Worm (Caenorhabditis elegans): ENCODE data around the gene fbxb-106.

Gene fbxb-106

ce11 chrII:2780804-2781203 lies 18.6 kb downstream of the fbxb-106 start:
- TF ChIP-seq unc-62 (GFP tag; optimal IDR thresholded peaks at IDR 0.05): no peak

- TF ChIP-seq unc-62 (GFP tag; optimal IDR thresholded peaks at IDR 0.05): no peak
These were observed 19.1 kb downstream of the fbxb-106 start, which contains the start of gene F08D12.2 for ce11 chrII:2781355-2781754. Gene F08D12.2, plus strand, starts transcription at chrII:2781655.

- TF ChIP-seq unc-62 (GFP tag; optimal IDR thresholded peaks at IDR 0.05): no peak
These were observed 21.2 kb downstream of the fbxb-106 start for ce11 chrII:2783380-2783779.

ce11 chrII:2785787-2786186 lies 23.6 kb downstream of the fbxb-106 start:
- TF ChIP-seq unc-62 (GFP tag; optimal IDR thresholded peaks at IDR 0.05): no peak

- TF ChIP-seq unc-62 (GFP tag; optimal IDR thresholded peaks at IDR 0.05): no peak
These were observed 24.9 kb downstream of the fbxb-106 start, which contains the start of the genes F08D12.12 and srpa-72 for ce11 chrII:2787031-2787512. Gene F08D12.12, minus strand, starts transcription at chrII:2787081. Gene srpa-72, plus strand, starts transcription at chrII:2787481.

- TF ChIP-seq unc-62 (GFP tag; optimal IDR thresholded peaks at IDR 0.05): no peak
These were observed 25.6 kb downstream of the fbxb-106 start for ce11 chrII:2787849-2788248.

DNA sequence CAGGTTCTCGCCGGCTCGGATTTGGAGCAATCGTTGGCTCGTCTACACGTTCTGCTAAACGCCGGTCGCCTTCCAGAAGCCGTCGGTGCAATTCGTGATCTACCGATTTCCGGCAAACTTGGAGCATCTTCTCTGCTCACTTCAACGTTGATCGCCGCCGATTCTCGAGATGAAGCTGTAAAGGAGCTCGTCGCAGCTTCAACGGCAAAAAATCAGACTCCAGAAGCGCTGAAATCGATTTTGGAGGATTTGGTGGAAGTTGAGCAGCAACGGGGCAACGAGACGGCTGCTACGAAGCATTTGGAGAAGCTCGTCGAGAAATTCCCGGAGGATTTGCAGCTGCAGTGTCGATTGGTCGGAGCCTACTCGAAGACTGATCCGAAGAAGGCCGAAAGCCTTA lies 29.5 kb downstream of the fbxb-106 start:
- TF ChIP-seq unc-62 (GFP tag; optimal IDR thresholded peaks at IDR 0.05): no peak

- no peak for TF ChIP-seq unc-62 (GFP tag; optimal IDR thresholded peaks at IDR 0.05)
These were observed 33.2 kb downstream of the fbxb-106 start for ce11 chrII:2795413-2795812.

DNA sequence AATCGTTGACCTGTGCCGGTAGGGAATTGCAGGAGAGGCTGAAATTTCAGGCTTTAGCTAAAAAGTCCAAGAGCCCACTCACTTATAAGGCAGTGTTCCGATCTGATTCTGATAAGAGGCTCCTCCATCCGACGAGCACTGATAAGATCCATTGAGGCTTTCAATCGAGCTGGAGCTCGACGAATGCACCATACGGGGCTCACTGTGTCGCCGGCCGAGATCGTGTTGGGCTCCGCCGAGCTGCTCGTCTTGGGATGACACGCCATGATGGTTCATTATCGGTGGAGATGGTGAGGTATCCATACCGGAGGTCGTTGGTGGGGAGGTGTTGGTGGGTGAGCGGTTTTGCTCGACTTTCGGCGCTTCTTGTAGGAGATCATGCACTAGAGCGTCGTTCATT lies 34.2 kb downstream of the fbxb-106 start:
- no peak for TF ChIP-seq unc-62 (GFP tag; optimal IDR thresholded peaks at IDR 0.05)

- TF ChIP-seq unc-62 (GFP tag; optimal IDR thresholded peaks at IDR 0.05): no peak
These were observed 35.7 kb downstream of the fbxb-106 start for ce11 chrII:2797951-2798350.

ce11 chrII:2800550-2801233 lies 38.5 kb downstream of the fbxb-106 start, which contains the start of gene nhr-119:
Gene nhr-119, minus strand, starts transcription at chrII:2800600.
- no peak for TF ChIP-seq unc-62 (GFP tag; optimal IDR thresholded peaks at IDR 0.05)

DNA sequence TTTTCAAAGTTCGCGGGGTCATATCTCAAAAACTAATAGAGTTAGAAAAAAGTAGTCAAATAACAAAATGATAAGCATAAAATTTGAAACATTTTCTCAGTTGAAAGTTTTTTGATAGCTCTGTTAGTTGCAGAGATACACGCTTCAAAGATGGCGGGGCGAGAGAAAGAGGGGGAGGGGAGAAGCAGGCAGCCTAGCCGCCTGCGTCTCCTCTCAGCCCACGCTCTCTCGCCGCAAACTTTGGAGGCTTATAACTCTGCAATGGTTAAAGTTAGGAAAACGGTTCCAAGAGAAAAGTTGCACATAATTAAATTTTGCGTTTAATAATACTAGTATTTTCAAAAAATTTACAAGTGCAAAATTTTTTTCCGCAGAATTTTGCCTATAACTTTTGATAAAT lies 39.6 kb downstream of the fbxb-106 start:
- no peak for TF ChIP-seq unc-62 (GFP tag; optimal IDR thresholded peaks at IDR 0.05)

DNA sequence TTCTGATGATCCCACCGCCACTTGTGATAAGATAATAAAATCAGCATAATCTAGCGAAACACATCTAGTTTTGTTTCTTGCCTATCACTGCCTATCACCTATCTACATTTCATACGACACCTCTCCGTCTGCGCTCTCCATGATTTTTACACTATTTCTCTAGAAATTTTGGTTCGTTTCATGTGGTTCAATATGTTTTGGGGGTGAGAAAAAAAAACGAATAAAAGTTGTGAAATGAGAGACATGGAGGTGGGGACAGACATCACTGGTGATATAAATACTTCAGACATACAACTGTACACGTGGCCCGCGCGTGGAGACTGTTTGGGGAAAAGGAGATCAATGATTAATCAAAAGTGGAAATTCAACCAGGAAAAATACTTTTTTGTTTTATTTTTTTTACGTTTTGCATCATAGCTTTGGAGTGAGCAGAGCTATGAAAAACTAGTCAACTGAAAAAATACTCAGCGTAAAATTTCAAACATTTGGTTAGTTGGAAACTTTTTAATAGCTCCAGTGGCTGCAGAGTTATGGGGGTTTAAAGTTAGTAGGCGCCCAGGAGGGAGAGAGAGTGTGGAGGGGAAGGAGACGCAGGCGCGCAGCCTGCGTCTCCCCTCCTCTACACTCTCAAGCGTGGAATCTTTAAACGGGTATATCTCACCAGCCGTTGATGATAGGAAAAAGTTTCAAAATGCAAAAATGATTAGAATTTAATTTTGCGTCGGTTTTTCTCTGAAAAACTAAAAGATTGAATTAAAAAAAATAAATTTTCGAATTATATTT lies 40.8 kb downstream of the fbxb-106 start:
- no peak for TF ChIP-seq unc-62 (GFP tag; optimal IDR thresholded peaks at IDR 0.05)

ce11 chrII:2804245-2804644 lies 42.0 kb downstream of the fbxb-106 start:
- TF ChIP-seq unc-62 (GFP tag; optimal IDR thresholded peaks at IDR 0.05): no peak

DNA sequence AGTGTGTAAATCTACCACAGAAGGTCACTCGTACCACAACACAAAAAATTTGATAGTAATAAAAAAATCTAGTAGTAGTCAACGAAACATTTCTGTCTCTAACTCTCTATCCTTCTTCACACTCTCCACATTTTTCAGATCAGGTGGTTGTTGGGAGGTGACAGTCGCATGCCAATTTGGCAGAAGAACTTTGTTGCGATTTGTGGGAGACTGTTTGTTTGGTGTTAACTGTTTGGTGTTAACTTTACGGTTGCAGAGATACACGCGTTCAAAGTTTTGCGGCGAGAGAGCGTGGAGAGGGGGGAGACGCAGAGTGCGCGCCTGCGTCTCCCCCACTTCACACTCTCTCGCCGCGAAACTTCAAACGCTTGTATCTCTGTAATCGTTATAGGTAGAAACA lies 42.7 kb downstream of the fbxb-106 start:
- TF ChIP-seq unc-62 (GFP tag; optimal IDR thresholded peaks at IDR 0.05): no peak

- no peak for TF ChIP-seq unc-62 (GFP tag; optimal IDR thresholded peaks at IDR 0.05)
These were observed 43.4 kb downstream of the fbxb-106 start for ce11 chrII:2805566-2805965.

- no peak for TF ChIP-seq unc-62 (GFP tag; optimal IDR thresholded peaks at IDR 0.05)
These were observed 45.5 kb downstream of the fbxb-106 start, which contains the start of gene K12H6.12 for ce11 chrII:2807674-2808206. Gene K12H6.12, plus strand, starts transcription at chrII:2808156.
